1 fruit fly cellular context compared by ENCODE assay signal in genomic region chr3L:19807103-19807502, dm6.
TF ChIP-seq lines count a peak whose summit lies in the region.

Gene CG14104 (minus strand): TSS chr3L:19807199.
Gene Kap-alpha1 (plus strand): TSS chr3L:19807232.

TF ChIP-seq in whole organism, embryonic, 481 proteins besides CTCF, POLR2A, EP300 and RAD21 (continued from another document):
- TF ChIP-seq knrl (GFP tag; IDR thresholded peaks at IDR 0.05; lab: Robert Waterston, UW; ENCODE audit: partially characterized antibody), result peak; percentile 71
- TF ChIP-seq ranshi (GFP tag; IDR thresholded peaks at IDR 0.05; lab: Robert Waterston, UW), result no peak
- TF ChIP-seq CG17568 (GFP tag; optimal IDR thresholded peaks at IDR 0.05; lab: Kevin White, UChicago), result no peak
- no peak for TF ChIP-seq CG1529 (GFP tag; optimal IDR thresholded peaks at IDR 0.05; lab: Kevin White, UChicago)
- TF ChIP-seq Opbp (GFP tag; IDR thresholded peaks at IDR 0.05; lab: Robert Waterston, UW; ENCODE audit: partially characterized antibody), result peak; percentile 66; the same call in 2 of the 3 replicates
- no peak for TF ChIP-seq slp2 (GFP tag; optimal IDR thresholded peaks at IDR 0.05; lab: Kevin White, UChicago)
- TF ChIP-seq Hsf (GFP tag; optimal IDR thresholded peaks at IDR 0.05; lab: Kevin White, UChicago), result no peak
- TF ChIP-seq Optix (GFP tag; IDR thresholded peaks at IDR 0.05; lab: Robert Waterston, UW), result no peak
- TF ChIP-seq ato (GFP tag; IDR thresholded peaks at IDR 0.05; lab: Robert Waterston, UW; ENCODE audit: partially characterized antibody), result peak; percentile 16; the same call in 1 of the 2 replicates
- no peak for TF ChIP-seq CkIIα-i1 (GFP tag; IDR thresholded peaks at IDR 0.05; lab: Robert Waterston, UW)
- peak; percentile 48 for TF ChIP-seq E2f2 (GFP tag; IDR thresholded peaks at IDR 0.05; lab: Robert Waterston, UW)
- peak; percentile 57 for TF ChIP-seq CG14860 (GFP tag; IDR thresholded peaks at IDR 0.05; lab: Robert Waterston, UW; ENCODE audit: partially characterized antibody)
- TF ChIP-seq fu2 (GFP tag; optimal IDR thresholded peaks at IDR 0.05; lab: Kevin White, UChicago), result no peak
- TF ChIP-seq z (GFP tag; IDR thresholded peaks at IDR 0.05; lab: Robert Waterston, UW), result no peak
- peak; percentile 15 for TF ChIP-seq HmgZ (tag; optimal IDR thresholded peaks at IDR 0.05; lab: Kevin White, UChicago)
- no peak for TF ChIP-seq pho (GFP tag; optimal IDR thresholded peaks at IDR 0.05; lab: Kevin White, UChicago)
- TF ChIP-seq CG2120 (GFP tag; optimal IDR thresholded peaks at IDR 0.05; lab: Kevin White, UChicago), result no peak
- peak; percentile 96 for TF ChIP-seq MESR4 (GFP tag; optimal IDR thresholded peaks at IDR 0.05; lab: Kevin White, UChicago)
- TF ChIP-seq tna (GFP tag; IDR thresholded peaks at IDR 0.05; lab: Robert Waterston, UW; ENCODE audit: partially characterized antibody), result peak; percentile 43; the same call in 1 of the 2 replicates
- no peak for TF ChIP-seq CG12744 (GFP tag; optimal IDR thresholded peaks at IDR 0.05; lab: Kevin White, UChicago)
- TF ChIP-seq aop (GFP tag; IDR thresholded peaks at IDR 0.05; lab: Robert Waterston, UW), result no peak
- TF ChIP-seq odd (GFP tag; optimal IDR thresholded peaks at IDR 0.05; lab: Kevin White, UChicago), result no peak
- no peak for TF ChIP-seq HLH3B (GFP tag; IDR thresholded peaks at IDR 0.05; lab: Robert Waterston, UW)
- no peak for TF ChIP-seq BtbVII (GFP tag; optimal IDR thresholded peaks at IDR 0.05; lab: Kevin White, UChicago)
- no peak for TF ChIP-seq H2.0 (GFP tag; IDR thresholded peaks at IDR 0.05; lab: Robert Waterston, UW)
- TF ChIP-seq cato (GFP tag; optimal IDR thresholded peaks at IDR 0.05; lab: Kevin White, UChicago; ENCODE audit: borderline replicate concordance), result no peak
- TF ChIP-seq phol (tag; optimal IDR thresholded peaks at IDR 0.05; lab: Kevin White, UChicago), result peak; percentile 22
- TF ChIP-seq CG17385 (GFP tag; optimal IDR thresholded peaks at IDR 0.05; lab: Kevin White, UChicago), result no peak
- TF ChIP-seq kni (GFP tag; optimal IDR thresholded peaks at IDR 0.05; lab: Kevin White, UChicago), result no peak
- TF ChIP-seq CG15073 (GFP tag; optimal IDR thresholded peaks at IDR 0.05; lab: Kevin White, UChicago), result no peak
- TF ChIP-seq disco-r (GFP tag; optimal IDR thresholded peaks at IDR 0.05; lab: Kevin White, UChicago), result no peak
- no peak for TF ChIP-seq CG12071 (GFP tag; optimal IDR thresholded peaks at IDR 0.05; lab: Kevin White, UChicago)
- peak; percentile 65; the same call in 1 of the 2 replicates for TF ChIP-seq Bgb (GFP tag; IDR thresholded peaks at IDR 0.05; lab: Robert Waterston, UW; ENCODE audit: partially characterized antibody)
- TF ChIP-seq CG12104 (GFP tag; optimal IDR thresholded peaks at IDR 0.05; lab: Kevin White, UChicago), result no peak
- peak; percentile 85 for TF ChIP-seq Med (GFP tag; lab: Kevin White, UChicago)
- TF ChIP-seq CG6791 (GFP tag; IDR thresholded peaks at IDR 0.05; lab: Robert Waterston, UW; ENCODE audit: partially characterized antibody), result peak; percentile 73
- TF ChIP-seq CG18262 (tag; optimal IDR thresholded peaks at IDR 0.05; lab: Kevin White, UChicago), result no peak
- peak; percentile 63 for TF ChIP-seq CG16813 (GFP tag; IDR thresholded peaks at IDR 0.05; lab: Robert Waterston, UW; ENCODE audit: partially characterized antibody)
- no peak for TF ChIP-seq ewg (GFP tag; optimal IDR thresholded peaks at IDR 0.05; lab: Kevin White, UChicago)
- TF ChIP-seq CG14710 (tag; optimal IDR thresholded peaks at IDR 0.05; lab: Kevin White, UChicago), result peak; percentile 13
- no peak for TF ChIP-seq CG1832 (GFP tag; optimal IDR thresholded peaks at IDR 0.05; lab: Kevin White, UChicago)
- TF ChIP-seq CG10979 (tag; optimal IDR thresholded peaks at IDR 0.05; lab: Kevin White, UChicago), result peak; percentile 1
- no peak for TF ChIP-seq da (GFP tag; optimal IDR thresholded peaks at IDR 0.05; lab: Kevin White, UChicago)
- no peak for TF ChIP-seq jumu (GFP tag; optimal IDR thresholded peaks at IDR 0.05; lab: Kevin White, UChicago)
- TF ChIP-seq MBD-R2 (GFP tag; IDR thresholded peaks at IDR 0.05; lab: Robert Waterston, UW), result peak; percentile 88
- TF ChIP-seq ase (GFP tag; IDR thresholded peaks at IDR 0.05; lab: Robert Waterston, UW), result no peak
- peak; percentile 71 for TF ChIP-seq Scr (GFP tag; IDR thresholded peaks at IDR 0.05; lab: Robert Waterston, UW; ENCODE audit: partially characterized antibody)
- TF ChIP-seq CG31441 (GFP tag; IDR thresholded peaks at IDR 0.05; lab: Robert Waterston, UW), result no peak
- TF ChIP-seq CG17829 (tag; optimal IDR thresholded peaks at IDR 0.05; lab: Kevin White, UChicago), result peak; percentile 10
- no peak for TF ChIP-seq CoRest (tag; optimal IDR thresholded peaks at IDR 0.05; lab: Kevin White, UChicago)
- no peak for TF ChIP-seq Blimp-1 (GFP tag; optimal IDR thresholded peaks at IDR 0.05; lab: Kevin White, UChicago)
- no peak for TF ChIP-seq Dbx (GFP tag; IDR thresholded peaks at IDR 0.05; lab: Robert Waterston, UW)
- TF ChIP-seq nau (GFP tag; optimal IDR thresholded peaks at IDR 0.05; lab: Kevin White, UChicago), result no peak
- no peak for TF ChIP-seq sob (GFP tag; IDR thresholded peaks at IDR 0.05; lab: Robert Waterston, UW)
- no peak for TF ChIP-seq schlank (tag; optimal IDR thresholded peaks at IDR 0.05; lab: Kevin White, UChicago)
- TF ChIP-seq CG2199 (GFP tag; IDR thresholded peaks at IDR 0.05; lab: Robert Waterston, UW), result 0 out of 3 replicates have a peak, but pooled peaks have one; percentile 35
- no peak for TF ChIP-seq gt (GFP tag; IDR thresholded peaks at IDR 0.05; lab: Robert Waterston, UW)
- no peak for TF ChIP-seq Oaz (GFP tag; IDR thresholded peaks at IDR 0.05; lab: Robert Waterston, UW)
- TF ChIP-seq inv (GFP tag; IDR thresholded peaks at IDR 0.05; lab: Robert Waterston, UW; ENCODE audit: partially characterized antibody), result peak; percentile 46; the same call in 1 of the 2 replicates
- no peak for TF ChIP-seq hkb (optimal IDR thresholded peaks at IDR 0.05; lab: Kevin White, UChicago)
- 0 out of 2 replicates have a peak, but pooled peaks have one; percentile 20 for TF ChIP-seq hkb (GFP tag; IDR thresholded peaks at IDR 0.05; lab: Robert Waterston, UW)
- TF ChIP-seq CG8281 (tag; optimal IDR thresholded peaks at IDR 0.05; lab: Kevin White, UChicago), result no peak
- no peak for TF ChIP-seq jing (GFP tag; optimal IDR thresholded peaks at IDR 0.05; lab: Kevin White, UChicago)
- TF ChIP-seq CHES-1-like (GFP tag; optimal IDR thresholded peaks at IDR 0.05; lab: Kevin White, UChicago), result peak; percentile 23
- no peak for TF ChIP-seq CG7928 (GFP tag; optimal IDR thresholded peaks at IDR 0.05; lab: Kevin White, UChicago)
- TF ChIP-seq CG9932 (GFP tag; IDR thresholded peaks at IDR 0.05; lab: Robert Waterston, UW), result no peak
- TF ChIP-seq CG3407 (GFP tag; optimal IDR thresholded peaks at IDR 0.05; lab: Kevin White, UChicago), result no peak
- TF ChIP-seq Abd-B (GFP tag; optimal IDR thresholded peaks at IDR 0.05; lab: Kevin White, UChicago), result no peak
- TF ChIP-seq CG17612 (GFP tag; IDR thresholded peaks at IDR 0.05; lab: Robert Waterston, UW), result no peak
- TF ChIP-seq CG13287 (GFP tag; IDR thresholded peaks at IDR 0.05; lab: Robert Waterston, UW; ENCODE audit: partially characterized antibody), result peak; percentile 79
- TF ChIP-seq CG10654 (GFP tag; optimal IDR thresholded peaks at IDR 0.05; lab: Kevin White, UChicago), result no peak
- peak; percentile 67 for TF ChIP-seq CG8478 (optimal IDR thresholded peaks at IDR 0.05; lab: Kevin White, UChicago)
- no peak for TF ChIP-seq CG6254 (GFP tag; optimal IDR thresholded peaks at IDR 0.05; lab: Kevin White, UChicago)
- no peak for TF ChIP-seq pros (GFP tag; optimal IDR thresholded peaks at IDR 0.05; lab: Kevin White, UChicago)
- peak; percentile 71 for TF ChIP-seq Dref (GFP tag; IDR thresholded peaks at IDR 0.05; lab: Robert Waterston, UW)
- TF ChIP-seq dm (GFP tag; optimal IDR thresholded peaks at IDR 0.05; lab: Kevin White, UChicago), result peak; percentile 85
- TF ChIP-seq CG6813 (GFP tag; optimal IDR thresholded peaks at IDR 0.05; lab: Kevin White, UChicago), result no peak
- TF ChIP-seq gem (tag; optimal IDR thresholded peaks at IDR 0.05; lab: Kevin White, UChicago), result no peak
- no peak for TF ChIP-seq CG42726 (GFP tag; IDR thresholded peaks at IDR 0.05; lab: Robert Waterston, UW; ENCODE audit: partially characterized antibody)
- TF ChIP-seq Asciz (GFP tag; optimal IDR thresholded peaks at IDR 0.05; lab: Kevin White, UChicago), result no peak
- no peak for TF ChIP-seq sim (GFP tag; IDR thresholded peaks at IDR 0.05; lab: Robert Waterston, UW)
- no peak for TF ChIP-seq B-H1 (GFP tag; IDR thresholded peaks at IDR 0.05; lab: Robert Waterston, UW)
- TF ChIP-seq CG4404 (GFP tag; IDR thresholded peaks at IDR 0.05; lab: Robert Waterston, UW), result no peak
- TF ChIP-seq trem (tag; optimal IDR thresholded peaks at IDR 0.05; lab: Kevin White, UChicago), result peak; percentile 52
- peak; percentile 40 for TF ChIP-seq CG30020 (tag; optimal IDR thresholded peaks at IDR 0.05; lab: Kevin White, UChicago)
- TF ChIP-seq amos (GFP tag; IDR thresholded peaks at IDR 0.05; lab: Robert Waterston, UW; ENCODE audit: partially characterized antibody), result peak; percentile 61
- no peak for TF ChIP-seq lov (optimal IDR thresholded peaks at IDR 0.05; lab: Kevin White, UChicago)
- TF ChIP-seq lov (GFP tag; IDR thresholded peaks at IDR 0.05; lab: Robert Waterston, UW), result no peak
- no peak for TF ChIP-seq CG32772 (GFP tag; IDR thresholded peaks at IDR 0.05; lab: Robert Waterston, UW)
- no peak for TF ChIP-seq MTF-1 (GFP tag; optimal IDR thresholded peaks at IDR 0.05; lab: Kevin White, UChicago; ENCODE audit: borderline replicate concordance)
- no peak for TF ChIP-seq B-H2 (GFP tag; optimal IDR thresholded peaks at IDR 0.05; lab: Kevin White, UChicago)
- no peak for TF ChIP-seq Myb (GFP tag; optimal IDR thresholded peaks at IDR 0.05; lab: Kevin White, UChicago)
- TF ChIP-seq Max (GFP tag; optimal IDR thresholded peaks at IDR 0.05; lab: Kevin White, UChicago), result peak; percentile 21
- TF ChIP-seq CG15514 (GFP tag; optimal IDR thresholded peaks at IDR 0.05; lab: Kevin White, UChicago), result no peak
- TF ChIP-seq CG8089 (GFP tag; optimal IDR thresholded peaks at IDR 0.05; lab: Kevin White, UChicago), result no peak
- TF ChIP-seq CG8924 (tag; optimal IDR thresholded peaks at IDR 0.05; lab: Kevin White, UChicago), result no peak
- no peak for TF ChIP-seq Kr (GFP tag; optimal IDR thresholded peaks at IDR 0.05; lab: Kevin White, UChicago)
- no peak for TF ChIP-seq CG9609 (GFP tag; optimal IDR thresholded peaks at IDR 0.05; lab: Kevin White, UChicago)
- no peak for TF ChIP-seq Ets65A (GFP tag; lab: Kevin White, UChicago)
- peak; percentile 61 for TF ChIP-seq CG15479 (GFP tag; optimal IDR thresholded peaks at IDR 0.05; lab: Kevin White, UChicago)
- TF ChIP-seq rib (GFP tag; IDR thresholded peaks at IDR 0.05; lab: Robert Waterston, UW), result no peak
- TF ChIP-seq cg (GFP tag; optimal IDR thresholded peaks at IDR 0.05; lab: Kevin White, UChicago), result peak; percentile 92
